Fruit fly (Drosophila melanogaster): ENCODE results near the gene Prosalpha2.
"Not testable (repeated sequence)": the region's sequence is repeated elsewhere in the genome, so short reads cannot be mapped to it uniquely, and the experiment has no call there.

Gene Prosalpha2

DNA sequence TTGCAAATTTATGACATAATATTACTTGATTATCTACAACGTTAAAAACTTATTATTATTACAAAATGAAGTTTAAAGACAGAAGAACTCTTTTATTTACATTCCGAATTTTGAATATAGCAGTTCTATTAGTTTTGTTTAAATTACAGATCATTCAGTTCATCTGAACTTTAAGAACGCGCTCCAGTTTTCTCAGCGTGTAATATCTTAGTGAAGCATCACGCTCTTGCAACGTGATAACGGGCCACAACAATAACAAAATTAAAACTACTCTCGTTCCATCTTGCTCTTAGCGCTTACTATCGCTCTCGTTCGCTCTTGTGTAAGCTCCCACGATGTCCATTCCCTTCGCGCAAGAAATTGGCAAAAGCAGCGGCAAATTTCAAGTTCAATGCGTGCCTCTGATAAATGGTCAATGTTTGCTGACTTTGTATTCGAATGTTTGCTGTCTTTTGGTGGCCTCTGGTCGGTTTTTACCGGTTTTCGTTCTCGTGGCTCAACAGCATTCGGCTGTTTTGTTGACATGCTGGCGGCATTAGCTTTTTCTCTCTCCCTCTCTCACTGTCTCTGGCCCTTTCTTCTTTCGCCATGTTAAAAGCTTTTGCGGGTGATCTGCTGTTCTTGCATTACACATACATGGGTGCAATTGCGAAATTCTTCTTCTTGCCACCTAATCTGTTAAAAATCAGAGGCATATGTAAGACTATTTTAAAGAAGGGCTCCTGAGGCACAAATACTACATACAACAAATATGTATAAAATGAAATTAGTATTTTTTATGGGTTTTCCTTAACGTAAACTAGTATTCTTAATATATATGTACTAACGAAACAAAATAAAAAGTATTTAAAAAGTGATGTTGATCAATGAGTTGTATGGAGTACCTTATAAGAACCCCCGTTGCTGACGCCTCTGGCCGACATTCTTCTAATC, 11.7 kb downstream of the Prosalpha2 start:
- peak; percentile 92 for TF ChIP-seq noc (tag; optimal IDR thresholded peaks at IDR 0.05)

DNA sequence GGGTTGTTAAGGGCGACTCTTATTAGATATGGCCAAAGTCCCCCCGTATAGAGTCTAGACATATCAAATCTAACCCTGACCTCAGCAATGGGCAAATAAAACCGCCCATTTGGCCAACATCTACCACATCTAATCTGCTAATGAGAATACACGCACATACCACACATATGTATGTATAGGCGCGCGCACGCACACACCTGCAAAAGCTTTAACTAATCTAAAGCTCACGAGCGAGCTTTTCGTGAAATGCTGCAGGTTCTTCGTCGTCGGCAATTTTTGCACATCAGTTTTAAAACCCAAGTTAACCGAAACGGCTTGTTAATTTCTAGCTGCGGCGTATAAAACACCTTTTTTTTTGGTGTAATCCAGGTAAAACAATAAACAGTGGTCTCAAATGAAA, 12.6 kb downstream of the Prosalpha2 start:
- no peak for TF ChIP-seq noc (tag; optimal IDR thresholded peaks at IDR 0.05)

dm6 chr3R:12445468-12445867, 14.3 kb downstream of the Prosalpha2 start:
- no peak for TF ChIP-seq noc (tag; optimal IDR thresholded peaks at IDR 0.05)

DNA sequence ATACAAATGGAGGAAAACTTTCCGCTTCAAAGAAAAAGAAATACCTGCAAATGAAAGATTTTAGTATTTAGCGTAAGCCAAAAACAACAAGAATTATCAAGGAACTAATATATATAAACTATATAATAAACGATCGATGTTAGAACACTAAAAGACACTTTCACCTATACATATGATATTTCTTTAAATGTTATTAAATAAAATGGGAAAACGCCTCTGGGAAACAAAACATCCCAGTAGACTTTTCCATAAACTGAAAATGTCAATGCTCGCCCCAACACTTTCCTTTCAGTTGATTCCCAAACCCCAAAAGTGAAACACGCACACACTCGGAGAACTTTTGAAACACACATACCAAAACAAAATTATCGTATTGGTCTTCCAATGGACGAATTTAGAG, 16.2 kb downstream of the Prosalpha2 start, which contains the start of gene vrs:
Gene vrs, plus strand, starts transcription at position 301 of the 400 bp plus-strand sequence.
- no peak for TF ChIP-seq noc (tag; optimal IDR thresholded peaks at IDR 0.05)

dm6 chr3R:12448344-12448743, 17.2 kb downstream of the Prosalpha2 start:
- no peak for TF ChIP-seq noc (tag; optimal IDR thresholded peaks at IDR 0.05)

dm6 chr3R:12448889-12449314, 17.8 kb downstream of the Prosalpha2 start, which contains the start of gene CG18549:
Gene CG18549 (plus strand): TSS chr3R:12449296.
- peak; percentile 99 for TF ChIP-seq noc (tag; optimal IDR thresholded peaks at IDR 0.05)

- no peak for TF ChIP-seq noc (tag; optimal IDR thresholded peaks at IDR 0.05)
These were observed 18.6 kb downstream of the Prosalpha2 start for dm6 chr3R:12449617-12450242.

dm6 chr3R:12450713-12451259, 19.7 kb downstream of the Prosalpha2 start:
- no peak for TF ChIP-seq noc (tag; optimal IDR thresholded peaks at IDR 0.05)

DNA sequence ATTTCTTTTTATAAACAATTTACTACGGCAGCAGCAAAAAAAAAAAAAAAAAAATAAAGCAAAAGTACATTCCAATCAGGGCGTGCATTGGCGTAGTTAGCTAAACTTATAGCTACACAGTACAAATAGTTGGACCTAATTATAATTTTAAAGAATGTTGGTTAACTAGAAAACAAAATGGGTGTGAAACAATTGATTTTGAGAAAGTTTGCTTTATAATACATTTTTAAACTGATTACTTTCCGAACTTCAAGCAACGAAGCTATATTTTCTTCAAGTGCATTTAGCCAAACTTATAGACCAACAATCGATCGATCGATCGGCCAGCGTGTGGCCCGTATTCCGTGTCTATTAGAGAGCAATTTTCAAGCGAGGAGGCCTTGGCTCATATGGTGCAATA, 20.3 kb downstream of the Prosalpha2 start:
- no peak for TF ChIP-seq noc (tag; optimal IDR thresholded peaks at IDR 0.05)

DNA sequence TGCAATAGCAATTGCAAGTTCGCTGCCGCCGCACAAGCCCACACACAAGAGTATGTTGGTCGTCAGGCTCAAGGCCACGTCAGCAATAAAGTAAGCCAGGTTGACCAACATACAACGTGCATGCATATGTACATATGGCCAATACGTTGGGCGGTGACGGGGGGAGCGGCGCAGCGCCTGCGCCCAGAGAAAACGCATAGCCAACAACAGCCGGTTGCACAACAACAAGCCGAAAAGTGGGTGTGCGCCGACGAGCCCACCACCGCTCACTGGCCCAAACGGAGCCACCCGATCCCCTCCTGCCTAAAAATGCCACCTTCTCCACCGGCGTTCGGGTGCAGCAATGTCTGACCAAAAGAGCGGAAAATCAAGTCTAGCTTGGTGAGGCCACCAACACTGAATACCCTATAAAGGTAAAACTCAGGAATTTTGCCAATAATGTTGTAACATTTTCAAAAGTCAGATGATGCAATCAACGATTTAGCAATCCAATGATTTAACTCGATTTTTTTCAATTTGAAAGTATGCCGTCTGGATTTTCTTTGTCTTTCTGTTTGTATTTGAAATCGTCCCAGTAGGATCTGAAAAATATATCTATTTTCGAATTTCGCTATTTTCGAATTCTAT, 20.9 kb downstream of the Prosalpha2 start, which contains the start of gene CG5509:
Gene CG5509, plus strand, starts transcription at position 577 of the 627 bp plus-strand sequence.
- no peak for TF ChIP-seq noc (tag; optimal IDR thresholded peaks at IDR 0.05)

dm6 chr3R:12454492-12454891, 23.4 kb downstream of the Prosalpha2 start:
- no peak for TF ChIP-seq noc (tag; optimal IDR thresholded peaks at IDR 0.05)

DNA sequence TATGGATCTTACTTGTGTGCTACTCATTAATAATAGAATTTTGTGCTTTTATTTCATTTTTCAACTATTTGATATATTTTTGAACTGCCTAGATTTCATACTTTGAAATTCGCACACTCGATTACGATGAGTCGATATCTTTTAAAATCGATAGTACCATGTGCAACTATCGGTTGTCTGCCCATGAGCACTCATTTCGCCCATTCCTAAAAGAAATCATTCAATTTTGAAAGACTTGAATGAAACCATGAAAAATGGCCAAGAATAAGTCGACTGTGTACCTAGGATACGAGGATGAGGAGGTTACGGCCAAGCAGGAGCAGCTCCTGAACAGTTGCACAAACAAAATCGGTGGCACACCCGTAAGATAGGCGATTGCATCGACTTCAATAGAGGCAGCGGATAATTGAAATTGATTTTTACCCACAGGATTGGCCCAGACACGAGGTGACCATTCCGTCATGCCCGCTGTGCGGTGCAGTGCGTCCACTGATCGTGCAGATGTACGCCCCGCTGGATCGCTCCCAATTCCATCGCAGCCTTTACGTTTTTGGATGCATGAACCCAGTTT, 25.3 kb downstream of the Prosalpha2 start, which contains the start of gene trus:
Gene trus, plus strand, starts transcription at position 204 of the 571 bp plus-strand sequence.
- no peak for TF ChIP-seq noc (tag; optimal IDR thresholded peaks at IDR 0.05)

- no peak for TF ChIP-seq noc (tag; optimal IDR thresholded peaks at IDR 0.05)
These were observed 28.9 kb downstream of the Prosalpha2 start, which contains the start of the genes CG5961 and Polr3C for dm6 chr3R:12459879-12460522. Gene CG5961 (minus strand): TSS chr3R:12460294. Gene Polr3C (plus strand): TSS chr3R:12460414.

DNA sequence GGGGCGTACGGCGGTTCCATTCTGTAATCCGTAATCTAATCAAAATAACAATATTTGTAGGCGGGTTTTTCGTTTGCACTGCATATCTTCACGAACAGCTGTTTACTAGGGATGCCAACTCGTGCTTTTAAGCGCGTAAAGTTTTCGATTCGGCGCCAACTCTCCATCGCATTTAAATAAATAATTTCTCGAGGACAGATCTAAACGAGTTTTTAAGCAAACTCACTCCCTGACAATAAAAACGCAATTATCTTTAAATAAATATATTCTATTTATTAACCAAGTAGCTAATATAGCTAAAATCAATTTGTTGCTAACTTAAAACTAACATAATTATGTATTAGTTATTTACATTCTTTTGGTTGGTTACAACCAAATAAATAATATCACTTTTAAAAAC, 34.1 kb downstream of the Prosalpha2 start, which contains the start of gene CG5608:
Gene CG5608, minus strand, starts transcription at position 101 of the 400 bp plus-strand sequence.
- TF ChIP-seq noc (tag; optimal IDR thresholded peaks at IDR 0.05), result not testable (repeated sequence)

- not testable (repeated sequence) for TF ChIP-seq noc (tag; optimal IDR thresholded peaks at IDR 0.05)
These were observed 36.6 kb downstream of the Prosalpha2 start, which contains the start of gene Hsp70Ba for dm6 chr3R:12467675-12468074. Gene Hsp70Ba (minus strand): TSS chr3R:12467776.
